Worm (Caenorhabditis elegans): ENCODE measurements around the gene R09H3.2.

- peak; percentile 92 to 94 for TF ChIP-seq lsy-2 (tag; optimal IDR thresholded peaks at IDR 0.05)
- no peak for TF ChIP-seq elt-3 (tag; optimal IDR thresholded peaks at IDR 0.05)
- no peak for TF ChIP-seq ama-1 (optimal IDR thresholded peaks at IDR 0.05)
These were observed 37.8 kb downstream of the R09H3.2 start for ce11 chrX:1627013-1627412.

All from whole organism, L2 larva.